Worm (Caenorhabditis elegans) whole organism, L2 larva: ENCODE data around the gene Y94A7B.11.

Experiments used
- C34F6.9 ChIP-seq: fragments of 150-350 bp; optimal IDR thresholded peaks from 2 replicates; lab custom pipeline; 2014; ENCODE audit warnings: missing biosample characterization, missing genetic modification characterization
- Y55F3AM.14 ChIP-seq: fragments of 200-800 bp; sonication (Bioruptor generic); optimal IDR thresholded peaks from 2 replicates; lab custom pipeline; 2018; ENCODE audit warnings: mild to moderate bottlenecking, missing genetic modification characterization, missing compliant biosample characterization
- ama-1 ChIP-seq: fragments of 150-350 bp; optimal IDR thresholded peaks from 2 replicates; lab custom pipeline; 2018; ENCODE audit warnings: inconsistent platforms
- blmp-1 ChIP-seq: sonication (generic microtip); optimal IDR thresholded peaks from 2 replicates; lab custom pipeline; 2017; ENCODE audit warnings: missing genetic modification characterization, mild to moderate bottlenecking, missing compliant biosample characterization, antibody characterized with exemption, moderate library complexity; ENCODE audit not compliant: insufficient read depth
- ceh-16 ChIP-seq: fragments of 150-350 bp; optimal IDR thresholded peaks from 2 replicates; lab custom pipeline; 2014; ENCODE audit warnings: missing biosample characterization, missing genetic modification characterization
- crh-2 ChIP-seq: sonication (generic microtip); optimal IDR thresholded peaks from 2 replicates; lab custom pipeline; 2017; ENCODE audit warnings: missing biosample characterization, missing genetic modification characterization
- egl-27 ChIP-seq: sonication (generic microtip); optimal IDR thresholded peaks from 3 replicates; lab custom pipeline; 2017; ENCODE audit warnings: missing biosample characterization, missing genetic modification reagents, missing genetic modification characterization
- fos-1 ChIP-seq: fragments of 150-350 bp; optimal IDR thresholded peaks from 2 replicates; lab custom pipeline; 2014; ENCODE audit warnings: missing biosample characterization, missing genetic modification characterization
- gmeb-1 ChIP-seq: fragments of 150-350 bp; optimal IDR thresholded peaks from 2 replicates; lab custom pipeline; 2014; ENCODE audit warnings: missing biosample characterization, missing genetic modification characterization
- lin-11 ChIP-seq: fragments of 150-350 bp; sonication (generic microtip); optimal IDR thresholded peaks from 2 replicates; lab custom pipeline; 2014; ENCODE audit warnings: missing biosample characterization, missing genetic modification characterization, inconsistent platforms, mixed read lengths
- lin-13 ChIP-seq: fragments of 150-350 bp; optimal IDR thresholded peaks from 2 replicates; lab custom pipeline; 2014; ENCODE audit warnings: missing biosample characterization, missing genetic modification reagents, missing genetic modification characterization
- lin-39 ChIP-seq: fragments of 150-350 bp; optimal IDR thresholded peaks from 2 replicates; lab custom pipeline; 2014; ENCODE audit warnings: missing biosample characterization, missing genetic modification reagents, missing genetic modification characterization
- mab-5 ChIP-seq: fragments of 150-350 bp; optimal IDR thresholded peaks from 2 replicates; lab custom pipeline; 2014; ENCODE audit warnings: missing biosample characterization, missing genetic modification characterization
- mbf-1 ChIP-seq: sonication (generic microtip); optimal IDR thresholded peaks from 2 replicates; lab custom pipeline; 2017; ENCODE audit warnings: missing biosample characterization, missing genetic modification characterization
- mdl-1 ChIP-seq, 2 experiments: fragments of 150-350 bp in 1 of 2; sonication (generic microtip) in 1 of 2; optimal IDR thresholded peaks; 2 replicates each; lab custom pipeline; 2017; ENCODE audit warnings: missing biosample characterization in 2 of 2, missing genetic modification characterization in 2 of 2
- nhr-10 ChIP-seq: sonication (generic microtip); optimal IDR thresholded peaks from 2 replicates; lab custom pipeline; 2017; ENCODE audit warnings: missing biosample characterization, missing genetic modification characterization
- nhr-11 ChIP-seq: fragments of 150-350 bp; optimal IDR thresholded peaks from 2 replicates; lab custom pipeline; 2014; ENCODE audit warnings: missing biosample characterization, missing genetic modification characterization
- nhr-12 ChIP-seq: fragments of 150-350 bp; optimal IDR thresholded peaks from 2 replicates; lab custom pipeline; 2014; ENCODE audit warnings: missing biosample characterization, missing genetic modification characterization
- nhr-129 ChIP-seq: fragments of 150-350 bp; optimal IDR thresholded peaks from 2 replicates; lab custom pipeline; 2014; ENCODE audit warnings: missing biosample characterization, missing genetic modification characterization
- nhr-23 ChIP-seq: fragments of 150-350 bp; optimal IDR thresholded peaks from 2 replicates; lab custom pipeline; 2014; ENCODE audit warnings: missing biosample characterization, missing genetic modification reagents, missing genetic modification characterization
- nhr-237 ChIP-seq: fragments of 150-350 bp; optimal IDR thresholded peaks from 2 replicates; lab custom pipeline; 2014; ENCODE audit warnings: missing biosample characterization, missing genetic modification characterization
- nhr-25 ChIP-seq: fragments of 150-350 bp; sonication (generic microtip); optimal IDR thresholded peaks from 3 replicates; lab custom pipeline; 2014; ENCODE audit warnings: missing biosample characterization, missing genetic modification characterization
- nhr-77 ChIP-seq: fragments of 150-350 bp; optimal IDR thresholded peaks from 2 replicates; lab custom pipeline; 2014; ENCODE audit warnings: missing biosample characterization, missing genetic modification characterization
- peb-1 ChIP-seq: fragments of 150-350 bp; optimal IDR thresholded peaks from 2 replicates; lab custom pipeline; 2014; ENCODE audit warnings: missing biosample characterization, missing genetic modification characterization
- sem-4 ChIP-seq: fragments of 150-350 bp; optimal IDR thresholded peaks from 2 replicates; lab custom pipeline; 2014; ENCODE audit warnings: missing biosample characterization, missing genetic modification reagents, missing genetic modification characterization
- sma-9 ChIP-seq, 2 experiments: fragments of 150-350 bp in 1 of 2; sonication (generic microtip) in 1 of 2; optimal IDR thresholded peaks; 2 replicates each; lab custom pipeline; 2014 to 2016; ENCODE audit warnings: missing genetic modification characterization in 2 of 2, mild to moderate bottlenecking in 1 of 2, missing biosample characterization in 1 of 2, missing compliant biosample characterization in 1 of 2, missing genetic modification reagents in 1 of 2, moderate library complexity in 1 of 2
- unc-55 ChIP-seq: fragments of 150-350 bp; sonication (generic microtip); optimal IDR thresholded peaks from 3 replicates; lab custom pipeline; 2014; ENCODE audit warnings: missing biosample characterization, missing genetic modification reagents, missing genetic modification characterization
- unc-62 ChIP-seq: fragments of 150-350 bp; optimal IDR thresholded peaks from 2 replicates; lab custom pipeline; 2014; ENCODE audit warnings: missing biosample characterization, missing genetic modification reagents, missing genetic modification characterization
- zag-1 ChIP-seq: fragments of 150-350 bp; optimal IDR thresholded peaks from 2 replicates; lab custom pipeline; 2014; ENCODE audit warnings: missing biosample characterization, missing genetic modification characterization
- ztf-1 ChIP-seq: fragments of 200-800 bp; sonication (Bioruptor generic); conservative IDR thresholded peaks from 2 replicates; pipeline ENCODE4 v1.3.6; 2022; ENCODE audit warnings: missing genetic modification characterization, missing compliant biosample characterization
- ztf-11 ChIP-seq: sonication (generic microtip); optimal IDR thresholded peaks from 2 replicates; lab custom pipeline; 2017; ENCODE audit warnings: missing biosample characterization, missing genetic modification characterization
- ztf-4 ChIP-seq: fragments of 150-350 bp; optimal IDR thresholded peaks from 2 replicates; lab custom pipeline; 2014; ENCODE audit warnings: missing biosample characterization, missing genetic modification characterization

Gene Y94A7B.11

ce11 chrV:17824610-17825009 is 22.2 kb upstream of the Y94A7B.11 start, which contains the start of gene srh-301:
Gene srh-301, plus strand, starts transcription at chrV:17824910.
- TF ChIP-seq zag-1, result no peak
- TF ChIP-seq nhr-12 (tag; lab: Kevin White, UChicago), result no peak
- no peak for TF ChIP-seq peb-1 (tag; lab: Kevin White, UChicago)
- no peak for TF ChIP-seq mab-5 (tag; lab: Kevin White, UChicago)

- TF ChIP-seq nhr-10 (tag; lab: Kevin White, UChicago), result no peak
- no peak for TF ChIP-seq ceh-16 (tag; lab: Kevin White, UChicago)
- TF ChIP-seq blmp-1 (tag; lab: Kevin White, UChicago), result no peak
- no peak for TF ChIP-seq unc-62 (GFP tag; lab: Kevin White, UChicago)
- no peak for TF ChIP-seq gmeb-1 (tag; lab: Kevin White, UChicago)
- no peak for TF ChIP-seq Y55F3AM.14 (GFP tag; lab: Kevin White, UChicago)
- TF ChIP-seq lin-13 (GFP tag; lab: Kevin White, UChicago), result no peak
- TF ChIP-seq nhr-129 (tag; lab: Kevin White, UChicago), result no peak
- TF ChIP-seq nhr-12 (tag; lab: Kevin White, UChicago), result no peak
- TF ChIP-seq nhr-11 (tag; lab: Kevin White, UChicago), result no peak
Measured at ce11 chrV:17821805-17822204, 19.4 kb upstream of the Y94A7B.11 start, which contains the start of gene srh-300. Gene srh-300, plus strand, starts transcription at chrV:17822105.

- no peak for TF ChIP-seq lin-11 (tag; lab: Kevin White, UChicago)
- TF ChIP-seq lin-39 (tag; lab: Kevin White, UChicago), result no peak
- TF ChIP-seq nhr-23 (tag; lab: Kevin White, UChicago), result no peak
- no peak for TF ChIP-seq crh-2 (tag; lab: Kevin White, UChicago)
- no peak for TF ChIP-seq nhr-25 (tag; lab: Kevin White, UChicago)
- no peak for TF ChIP-seq ama-1 (lab: Kevin White, UChicago)
- TF ChIP-seq lin-13 (GFP tag; lab: Kevin White, UChicago), result no peak
- TF ChIP-seq nhr-77 (tag; lab: Kevin White, UChicago), result no peak
- no peak for TF ChIP-seq sem-4 (tag; lab: Kevin White, UChicago)
- no peak for TF ChIP-seq nhr-12 (tag; lab: Kevin White, UChicago)
- TF ChIP-seq mbf-1 (tag; lab: Kevin White, UChicago), result no peak
- TF ChIP-seq ztf-11 (tag; lab: Kevin White, UChicago), result no peak
Measured at ce11 chrV:17819704-17820103, 17.3 kb upstream of the Y94A7B.11 start.

ce11 chrV:17818567-17818966 is 16.1 kb upstream of the Y94A7B.11 start, which contains the start of gene srh-298:
Gene srh-298, plus strand, starts transcription at chrV:17818867.
- TF ChIP-seq blmp-1 (tag; lab: Kevin White, UChicago) (no peak), sma-9 (GFP tag; optimal IDR thresholded peaks at IDR 0.05; lab: Kevin White, UChicago) (no peak), sma-9 (tag; optimal IDR thresholded peaks at IDR 0.05; lab: Kevin White, UChicago) (no peak), fos-1 (tag; lab: Kevin White, UChicago) (no peak), nhr-129 (tag; lab: Kevin White, UChicago) (no peak), nhr-23 (tag; lab: Kevin White, UChicago) (no peak), zag-1 (no peak), unc-55 (no peak), nhr-237 (tag; lab: Kevin White, UChicago) (no peak), C34F6.9 (tag; lab: Kevin White, UChicago) (no peak), ztf-4 (tag; lab: Kevin White, UChicago) (no peak), crh-2 (tag; lab: Kevin White, UChicago) (no peak), egl-27 (tag; lab: Kevin White, UChicago) (no peak), ztf-1 (GFP tag; lab: Robert Waterston, UW) (no peak), mdl-1 (tag; optimal IDR thresholded peaks at IDR 0.05; lab: Kevin White, UChicago) (no peak)

ce11 chrV:17812127-17812526 is 9.7 kb upstream of the Y94A7B.11 start:
- no peak for TF ChIP-seq nhr-237 (tag; lab: Kevin White, UChicago)
